Fruit fly (Drosophila melanogaster): ENCODE measurements around the gene CG6310.

- TF ChIP-seq CG12768 (GFP tag; optimal IDR thresholded peaks at IDR 0.05) = no peak
- TF ChIP-seq cic (GFP tag; optimal IDR thresholded peaks at IDR 0.05) = no peak
- TF ChIP-seq bab1 (GFP tag; optimal IDR thresholded peaks at IDR 0.05) = no peak
- TF ChIP-seq Mnt (GFP tag; optimal IDR thresholded peaks at IDR 0.05) = no peak
- TF ChIP-seq CG33017 (tag; optimal IDR thresholded peaks at IDR 0.05) = no peak
- TF ChIP-seq kay (GFP tag; ENCODE audit: borderline replicate concordance) = no peak
- TF ChIP-seq CG5204 (GFP tag; optimal IDR thresholded peaks at IDR 0.05) = no peak
- TF ChIP-seq Hr96 (GFP tag; optimal IDR thresholded peaks at IDR 0.05) = no peak
- TF ChIP-seq tj (GFP tag; optimal IDR thresholded peaks at IDR 0.05) = no peak
- no peak for TF ChIP-seq CG1620 (GFP tag; optimal IDR thresholded peaks at IDR 0.05)
- no peak for TF ChIP-seq Clk (GFP tag; optimal IDR thresholded peaks at IDR 0.05)
Observed at dm6 chr3L:11112427-11112826, 42.8 kb upstream of the CG6310 start.
